Worm (Caenorhabditis elegans) whole organism, L4/young adult: ENCODE results near the gene pak-1.

Experiments
- dao-5 ChIP-seq: sonication (generic microtip); optimal IDR thresholded peaks from 2 replicates; lab custom pipeline; 2016; ENCODE audit warnings: missing genotype, missing genetic modification characterization, moderate library complexity, missing compliant biosample characterization
- him-1 ChIP-seq: sonication (generic microtip); optimal IDR thresholded peaks from 2 replicates; lab custom pipeline; 2016; ENCODE audit warnings: missing genotype, missing genetic modification reagents, missing genetic modification characterization, missing compliant biosample characterization

ce11 chrX:6019886-6020469, 28.4 kb downstream of the pak-1 start, which contains the start of gene C09B8.4:
- TF ChIP-seq him-1 (tag; lab: Kevin White, UChicago) (no peak), dao-5 (no peak)
